Worm (Caenorhabditis elegans) whole organism, L1 larva: ENCODE data around the gene C15C8.5.
A peak's percentile ranks its signal among the peaks of the same experiment; 100 is the strongest.

Experiments
- fkh-10 ChIP-seq: sonication (generic microtip); optimal IDR thresholded peaks from 2 replicates; lab custom pipeline; 2017; ENCODE audit warnings: missing biosample characterization, missing genetic modification reagents, missing genetic modification characterization
- fos-1 ChIP-seq: fragments of 150-350 bp; optimal IDR thresholded peaks from 2 replicates; lab custom pipeline; 2014; ENCODE audit warnings: missing biosample characterization, missing genetic modification characterization
- lin-15B ChIP-seq: fragments of 150-350 bp; sonication (generic microtip); optimal IDR thresholded peaks from 3 replicates; lab custom pipeline; 2014; ENCODE audit warnings: missing biosample characterization, missing genetic modification characterization
- nhr-76 ChIP-seq: sonication (generic microtip); optimal IDR thresholded peaks from 2 replicates; lab custom pipeline; 2017; ENCODE audit warnings: missing biosample characterization, missing genetic modification characterization
- pax-3 ChIP-seq: fragments of 200-800 bp; sonication (Bioruptor generic); optimal IDR thresholded peaks from 2 replicates; lab custom pipeline; 2018; ENCODE audit warnings: mild to moderate bottlenecking, missing genetic modification characterization, moderate library complexity, missing compliant biosample characterization
- skn-1 ChIP-seq: fragments of 150-350 bp; optimal IDR thresholded peaks from 2 replicates; lab custom pipeline; 2014; ENCODE audit warnings: missing biosample characterization, missing genetic modification characterization
- tlp-1 ChIP-seq: fragments of 150-350 bp; optimal IDR thresholded peaks from 2 replicates; lab custom pipeline; 2014; ENCODE audit warnings: missing biosample characterization, missing genetic modification characterization
- unc-62 ChIP-seq: fragments of 150-350 bp; optimal IDR thresholded peaks from 2 replicates; lab custom pipeline; 2014; ENCODE audit warnings: missing biosample characterization, missing genetic modification reagents, missing genetic modification characterization
- zag-1 ChIP-seq: fragments of 150-350 bp; optimal IDR thresholded peaks from 2 replicates; lab custom pipeline; 2014; ENCODE audit warnings: missing biosample characterization, missing genetic modification characterization
- ztf-4 ChIP-seq: fragments of 150-350 bp; optimal IDR thresholded peaks from 2 replicates; lab custom pipeline; 2014; ENCODE audit warnings: missing biosample characterization, missing genetic modification characterization

- TF ChIP-seq ztf-4 (no peak), pax-3 (peak; percentile 68), nhr-76 (no peak), lin-15B (tag; lab: Kevin White, UChicago) (no peak), zag-1 (tag; lab: Kevin White, UChicago) (no peak), fos-1 (tag; lab: Kevin White, UChicago) (no peak), skn-1 (no peak), unc-62 (GFP tag; lab: Kevin White, UChicago) (no peak), fkh-10 (GFP tag; lab: Kevin White, UChicago) (no peak), tlp-1 (tag; lab: Kevin White, UChicago) (no peak)
Measured at ce11 chrV:12786340-12786739, 38.5 kb downstream of the C15C8.5 start.
